Worm (Caenorhabditis elegans) whole organism, late embryonic: ENCODE measurements around the gene npr-7.

Experiments
- C38D4.7 ChIP-seq: fragments of 200-800 bp; sonication (Bioruptor generic); optimal IDR thresholded peaks from 2 replicates; lab custom pipeline; 2018; ENCODE audit warnings: mild to moderate bottlenecking, missing genetic modification characterization, moderate library complexity, missing compliant biosample characterization
- F13H6.1 ChIP-seq: sonication (generic microtip); optimal IDR thresholded peaks from 2 replicates; lab custom pipeline; 2016; ENCODE audit warnings: missing genetic modification characterization, missing compliant biosample characterization
- K09A11.1 ChIP-seq: sonication (generic microtip); optimal IDR thresholded peaks from 2 replicates; lab custom pipeline; 2017; ENCODE audit warnings: antibody characterized with exemption, mild to moderate bottlenecking, missing genetic modification characterization, missing compliant biosample characterization; ENCODE audit not compliant: insufficient read depth
- T23F11.4 ChIP-seq: fragments of 200-800 bp; sonication (Bioruptor generic); optimal IDR thresholded peaks from 2 replicates; lab custom pipeline; 2018; ENCODE audit warnings: mild to moderate bottlenecking, missing genetic modification characterization, missing compliant biosample characterization
- Y22D7AL.16 ChIP-seq: sonication (generic microtip); optimal IDR thresholded peaks from 2 replicates; lab custom pipeline; 2016; ENCODE audit warnings: missing genetic modification characterization, missing compliant biosample characterization
- ahr-1 ChIP-seq: sonication (generic microtip); optimal IDR thresholded peaks from 2 replicates; lab custom pipeline; 2016; ENCODE audit warnings: missing genetic modification characterization, missing compliant biosample characterization
- ama-1 ChIP-seq: fragments of 150-350 bp; optimal IDR thresholded peaks from 2 replicates; lab custom pipeline; 2014
- ceh-14 ChIP-seq: sonication (generic microtip); optimal IDR thresholded peaks from 2 replicates; lab custom pipeline; 2016; ENCODE audit warnings: missing genotype, missing genetic modification characterization, missing compliant biosample characterization
- ceh-2 ChIP-seq: sonication (generic microtip); optimal IDR thresholded peaks from 2 replicates; lab custom pipeline; 2016; ENCODE audit warnings: missing genotype, missing genetic modification characterization, missing compliant biosample characterization
- ceh-24 ChIP-seq: sonication (generic microtip); optimal IDR thresholded peaks from 2 replicates; lab custom pipeline; 2016; ENCODE audit warnings: mild to moderate bottlenecking, missing genetic modification characterization, missing compliant biosample characterization
- ceh-30 ChIP-seq: fragments of 150-350 bp; optimal IDR thresholded peaks from 2 replicates; lab custom pipeline; 2014; ENCODE audit warnings: missing biosample characterization, missing genetic modification characterization
- ceh-34 ChIP-seq: sonication (generic microtip); optimal IDR thresholded peaks from 2 replicates; lab custom pipeline; 2016; ENCODE audit warnings: mild to moderate bottlenecking, missing genetic modification characterization, missing compliant biosample characterization
- ceh-48 ChIP-seq: sonication (generic microtip); optimal IDR thresholded peaks from 2 replicates; lab custom pipeline; 2016; ENCODE audit warnings: missing genetic modification characterization, inconsistent platforms, missing compliant biosample characterization
- ceh-6 ChIP-seq: fragments of 200-800 bp; sonication (Bioruptor generic); optimal IDR thresholded peaks from 2 replicates; lab custom pipeline; 2018; ENCODE audit warnings: mild to moderate bottlenecking, missing genetic modification characterization, missing compliant biosample characterization
- elt-2 ChIP-seq: sonication (generic microtip); optimal IDR thresholded peaks from 2 replicates; lab custom pipeline; 2016; ENCODE audit warnings: missing genetic modification reagents, missing genetic modification characterization, missing compliant biosample characterization
- ets-4 ChIP-seq: sonication (generic microtip); optimal IDR thresholded peaks from 2 replicates; lab custom pipeline; 2016; ENCODE audit warnings: missing genetic modification characterization, missing compliant biosample characterization
- eyg-1 ChIP-seq: sonication (generic microtip); optimal IDR thresholded peaks from 2 replicates; lab custom pipeline; 2016; ENCODE audit warnings: missing genotype, missing genetic modification characterization, missing compliant biosample characterization
- fax-1 ChIP-seq: sonication (generic microtip); optimal IDR thresholded peaks from 2 replicates; lab custom pipeline; 2016; ENCODE audit warnings: missing genotype, missing genetic modification characterization, missing compliant biosample characterization
- fkh-6 ChIP-seq: sonication (generic microtip); optimal IDR thresholded peaks from 2 replicates; lab custom pipeline; 2016; ENCODE audit warnings: missing genetic modification characterization, missing compliant biosample characterization
- gmeb-2 ChIP-seq: sonication (generic microtip); optimal IDR thresholded peaks from 2 replicates; lab custom pipeline; 2016; ENCODE audit warnings: missing genetic modification characterization, inconsistent platforms, missing compliant biosample characterization
- hlh-13 ChIP-seq: fragments of 200-800 bp; sonication (Bioruptor generic); optimal IDR thresholded peaks from 2 replicates; lab custom pipeline; 2018; ENCODE audit warnings: mild to moderate bottlenecking, missing genetic modification characterization, missing compliant biosample characterization
- hlh-15 ChIP-seq: sonication (generic microtip); optimal IDR thresholded peaks from 2 replicates; lab custom pipeline; 2016; ENCODE audit warnings: missing genetic modification characterization, missing compliant biosample characterization
- hlh-30 ChIP-seq: sonication (generic microtip); optimal IDR thresholded peaks from 2 replicates; lab custom pipeline; 2017; ENCODE audit warnings: antibody characterized with exemption, missing genetic modification characterization, missing compliant biosample characterization; ENCODE audit not compliant: insufficient read depth
- hlh-8 ChIP-seq: sonication (generic microtip); optimal IDR thresholded peaks from 2 replicates; lab custom pipeline; 2016; ENCODE audit warnings: missing genotype, missing genetic modification characterization, missing compliant biosample characterization
- lim-6 ChIP-seq: sonication (generic microtip); optimal IDR thresholded peaks from 2 replicates; lab custom pipeline; 2016; ENCODE audit warnings: missing genetic modification characterization, missing compliant biosample characterization
- lin-11 ChIP-seq: fragments of 200-800 bp; sonication (Bioruptor generic); optimal IDR thresholded peaks from 2 replicates; lab custom pipeline; 2018; ENCODE audit warnings: mild to moderate bottlenecking, missing genetic modification characterization, missing compliant biosample characterization
- mec-3 ChIP-seq: sonication (generic microtip); optimal IDR thresholded peaks from 2 replicates; lab custom pipeline; 2016; ENCODE audit warnings: borderline replicate concordance, missing genetic modification characterization, missing compliant biosample characterization
- nhr-232 ChIP-seq: sonication (generic microtip); optimal IDR thresholded peaks from 2 replicates; lab custom pipeline; 2016; ENCODE audit warnings: missing genetic modification characterization, missing compliant biosample characterization
- npax-4 ChIP-seq: sonication (generic microtip); optimal IDR thresholded peaks from 2 replicates; lab custom pipeline; 2016; ENCODE audit warnings: missing genetic modification characterization, missing compliant biosample characterization
- odd-2 ChIP-seq: sonication (generic microtip); optimal IDR thresholded peaks from 2 replicates; lab custom pipeline; 2017; ENCODE audit warnings: antibody characterized with exemption, mild to moderate bottlenecking, missing genetic modification characterization, missing compliant biosample characterization
- pag-3 ChIP-seq: sonication (generic microtip); optimal IDR thresholded peaks from 2 replicates; lab custom pipeline; 2016; ENCODE audit warnings: missing compliant biosample characterization, missing genetic modification characterization, borderline replicate concordance
- pat-9 ChIP-seq: fragments of 200-800 bp; sonication (Bioruptor generic); optimal IDR thresholded peaks from 2 replicates; lab custom pipeline; 2018; ENCODE audit warnings: mild to moderate bottlenecking, missing genetic modification characterization, moderate library complexity, missing compliant biosample characterization
- pha-2 ChIP-seq: sonication (generic microtip); optimal IDR thresholded peaks from 2 replicates; lab custom pipeline; 2017; ENCODE audit warnings: mild to moderate bottlenecking, missing genetic modification characterization, missing compliant biosample characterization
- pha-4 ChIP-seq: fragments of 150-350 bp; optimal IDR thresholded peaks from 2 replicates; lab custom pipeline; 2018; ENCODE audit warnings: missing biosample characterization, missing genetic modification reagents, missing genetic modification characterization
- pqm-1 ChIP-seq: sonication (generic microtip); optimal IDR thresholded peaks from 2 replicates; lab custom pipeline; 2016; ENCODE audit warnings: missing genetic modification characterization, missing compliant biosample characterization
- pros-1 ChIP-seq: fragments of 150-350 bp; optimal IDR thresholded peaks from 2 replicates; lab custom pipeline; 2014; ENCODE audit warnings: missing biosample characterization, missing genetic modification reagents, missing genetic modification characterization
- ref-2 ChIP-seq: sonication (generic microtip); optimal IDR thresholded peaks from 2 replicates; lab custom pipeline; 2016; ENCODE audit warnings: missing genetic modification characterization, missing compliant biosample characterization
- rnt-1 ChIP-seq: sonication (generic microtip); optimal IDR thresholded peaks from 2 replicates; lab custom pipeline; 2016; ENCODE audit warnings: missing genetic modification characterization, missing compliant biosample characterization
- sox-2 ChIP-seq: fragments of 200-800 bp; sonication (Bioruptor generic); IDR thresholded peaks from 2 replicates; pipeline ENCODE4 v1.3.6; 2022; ENCODE audit warnings: missing genetic modification reagents, missing genetic modification characterization, missing compliant biosample characterization
- sox-4 ChIP-seq: sonication (generic microtip); optimal IDR thresholded peaks from 2 replicates; lab custom pipeline; 2017; ENCODE audit warnings: mild to moderate bottlenecking, missing genetic modification characterization, inconsistent platforms, missing compliant biosample characterization
- syd-9 ChIP-seq: sonication (generic microtip); optimal IDR thresholded peaks from 2 replicates; lab custom pipeline; 2016; ENCODE audit warnings: mild to moderate bottlenecking, missing genetic modification characterization, moderate library complexity, missing compliant biosample characterization
- tbx-2 ChIP-seq: sonication (generic microtip); optimal IDR thresholded peaks from 2 replicates; lab custom pipeline; 2016; ENCODE audit warnings: missing genetic modification characterization, missing compliant biosample characterization
- unc-42 ChIP-seq: sonication (generic microtip); optimal IDR thresholded peaks from 2 replicates; lab custom pipeline; 2016; ENCODE audit warnings: missing genotype, missing genetic modification characterization, missing compliant biosample characterization
- zip-5 ChIP-seq: sonication (generic microtip); optimal IDR thresholded peaks from 2 replicates; lab custom pipeline; 2016; ENCODE audit warnings: missing genetic modification characterization, missing compliant biosample characterization

npr-7 gene

ce11 chrX:9296591-9296990, 22.4 kb downstream of the npr-7 start, which contains the start of gene gly-13 (continued):
- TF ChIP-seq ceh-30 (tag; lab: Kevin White, UChicago) (no peak), tbx-2 (tag; lab: Kevin White, UChicago) (peak; percentile 76), ceh-24 (tag; lab: Kevin White, UChicago) (peak; percentile 19), K09A11.1 (tag; lab: Kevin White, UChicago) (peak; percentile 88), ama-1 (lab: Kevin White, UChicago) (no peak), elt-2 (tag; lab: Kevin White, UChicago) (peak; percentile 82), lim-6 (tag; lab: Kevin White, UChicago) (no peak), unc-42 (tag; lab: Kevin White, UChicago) (peak; percentile 23), rnt-1 (tag; lab: Kevin White, UChicago) (peak; percentile 62), T23F11.4 (GFP tag; lab: Kevin White, UChicago) (peak; percentile 22), pag-3 (tag; lab: Kevin White, UChicago) (no peak), hlh-15 (tag; lab: Kevin White, UChicago) (peak; percentile 56), hlh-13 (GFP tag; lab: Kevin White, UChicago) (peak; percentile 48), ceh-6 (GFP tag; lab: Kevin White, UChicago) (peak; percentile 51), fkh-6 (tag; lab: Kevin White, UChicago) (peak; percentile 29), sox-4 (tag; lab: Kevin White, UChicago) (peak; percentile 70), ceh-34 (tag; lab: Kevin White, UChicago) (peak; percentile 40), C38D4.7 (GFP tag; lab: Kevin White, UChicago) (peak; percentile 48), pha-2 (tag; lab: Kevin White, UChicago) (peak; percentile 55), syd-9 (tag; lab: Kevin White, UChicago) (peak; percentile 31), lin-11 (tag; lab: Kevin White, UChicago) (peak; percentile 46), pros-1 (tag; lab: Kevin White, UChicago) (no peak), fax-1 (tag; lab: Kevin White, UChicago) (peak; percentile 76), ref-2 (peak; percentile 44), ahr-1 (tag; lab: Kevin White, UChicago) (peak; percentile 9), ceh-14 (peak; percentile 63), npax-4 (tag; lab: Kevin White, UChicago) (peak; percentile 39), nhr-232 (tag; lab: Kevin White, UChicago) (peak; percentile 52), ceh-2 (peak; percentile 38), ets-4 (tag; lab: Kevin White, UChicago) (peak; percentile 20), eyg-1 (tag; lab: Kevin White, UChicago) (no peak), odd-2 (tag; lab: Kevin White, UChicago) (peak; percentile 58), ceh-48 (no peak), zip-5 (tag; lab: Kevin White, UChicago) (peak; percentile 61), pat-9 (tag; lab: Kevin White, UChicago) (peak; percentile 56), hlh-30 (tag; lab: Kevin White, UChicago) (no peak), pha-4 (no peak), sox-2 (GFP tag; lab: Robert Waterston, UW) (no peak), hlh-8 (tag; lab: Kevin White, UChicago) (peak; percentile 57), Y22D7AL.16 (tag; lab: Kevin White, UChicago) (peak; percentile 30)

ce11 chrX:9295471-9295870, 23.5 kb downstream of the npr-7 start:
- no peak for TF ChIP-seq F13H6.1 (tag; lab: Kevin White, UChicago)
- TF ChIP-seq gmeb-2 (tag; lab: Kevin White, UChicago) = no peak
- TF ChIP-seq ceh-34 (tag; lab: Kevin White, UChicago) = no peak
- no peak for TF ChIP-seq mec-3
- no peak for TF ChIP-seq C38D4.7 (GFP tag; lab: Kevin White, UChicago)
- no peak for TF ChIP-seq pqm-1 (tag; lab: Kevin White, UChicago)
- no peak for TF ChIP-seq Y22D7AL.16 (tag; lab: Kevin White, UChicago)
- no peak for TF ChIP-seq ets-4 (tag; lab: Kevin White, UChicago)
